Worm (Caenorhabditis elegans) whole organism, L4/young adult: ENCODE data around the gene idpc-5.

Experiments
- W03F9.2 ChIP-seq: fragments of 150-350 bp; optimal IDR thresholded peaks from 2 replicates; lab custom pipeline; 2014; ENCODE audit warnings: missing biosample characterization, missing genetic modification characterization
- dao-5 ChIP-seq: sonication (generic microtip); optimal IDR thresholded peaks from 2 replicates; lab custom pipeline; 2016; ENCODE audit warnings: missing genotype, missing genetic modification characterization, moderate library complexity, missing compliant biosample characterization
- him-1 ChIP-seq: sonication (generic microtip); optimal IDR thresholded peaks from 2 replicates; lab custom pipeline; 2016; ENCODE audit warnings: missing genotype, missing genetic modification reagents, missing genetic modification characterization, missing compliant biosample characterization

Gene idpc-5

ce11 chrV:9622834-9623233 lies at the start of gene idpc-5:
TSS of gene idpc-5 (minus strand) at chrV:9622934.
- no peak for TF ChIP-seq dao-5 (tag; lab: Kevin White, UChicago)
- TF ChIP-seq W03F9.2 (tag; lab: Kevin White, UChicago) = no peak
- no peak for TF ChIP-seq him-1 (tag; lab: Kevin White, UChicago)

DNA sequence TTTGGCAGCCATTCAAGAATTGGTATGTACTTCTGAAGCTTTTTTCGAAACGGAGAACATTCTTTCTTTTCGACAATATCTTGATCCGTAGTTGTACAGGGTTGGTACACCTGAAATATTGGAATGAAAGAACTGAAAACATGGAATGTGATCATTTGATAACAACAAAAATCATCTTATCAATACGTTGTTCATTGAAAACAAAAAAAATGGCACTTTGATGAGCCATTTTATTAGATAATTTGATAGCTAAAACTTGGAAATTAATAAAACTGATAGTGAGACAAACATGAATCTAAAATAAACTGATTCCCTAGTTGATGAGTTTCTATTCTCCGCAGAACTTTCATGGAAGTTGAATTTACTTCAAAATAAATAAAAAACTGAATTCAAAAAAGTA lies 49.8 kb upstream of the idpc-5 start:
- TF ChIP-seq W03F9.2 (tag; lab: Kevin White, UChicago) = no peak
- no peak for TF ChIP-seq him-1 (tag; lab: Kevin White, UChicago)
- no peak for TF ChIP-seq dao-5 (tag; lab: Kevin White, UChicago)

DNA sequence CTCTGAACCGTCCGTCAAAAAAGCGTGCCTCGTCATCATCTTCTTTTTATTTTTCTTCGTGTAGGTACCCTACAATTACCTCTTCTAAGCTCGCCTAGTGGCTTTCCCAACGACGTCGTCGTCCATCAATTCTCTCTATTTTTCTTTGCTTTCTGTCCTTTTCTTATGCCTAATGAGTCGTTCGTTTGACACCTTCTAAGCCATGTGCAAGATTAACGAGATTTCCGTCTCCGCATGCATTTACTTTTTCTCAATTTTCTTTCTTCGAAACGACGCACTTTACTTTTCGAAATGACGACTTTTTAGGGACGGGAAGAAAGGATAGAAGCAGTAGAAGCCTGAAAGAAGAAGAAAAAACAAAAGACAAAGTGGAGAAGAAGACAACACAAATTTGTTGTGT lies 43.7 kb upstream of the idpc-5 start, which contains the start of gene ZK287.1:
Gene ZK287.1, plus strand, starts transcription at position 301 of the 400 bp plus-strand sequence.
- TF ChIP-seq dao-5 (tag; lab: Kevin White, UChicago) (no peak), him-1 (tag; lab: Kevin White, UChicago) (no peak), W03F9.2 (tag; lab: Kevin White, UChicago) (no peak)

DNA sequence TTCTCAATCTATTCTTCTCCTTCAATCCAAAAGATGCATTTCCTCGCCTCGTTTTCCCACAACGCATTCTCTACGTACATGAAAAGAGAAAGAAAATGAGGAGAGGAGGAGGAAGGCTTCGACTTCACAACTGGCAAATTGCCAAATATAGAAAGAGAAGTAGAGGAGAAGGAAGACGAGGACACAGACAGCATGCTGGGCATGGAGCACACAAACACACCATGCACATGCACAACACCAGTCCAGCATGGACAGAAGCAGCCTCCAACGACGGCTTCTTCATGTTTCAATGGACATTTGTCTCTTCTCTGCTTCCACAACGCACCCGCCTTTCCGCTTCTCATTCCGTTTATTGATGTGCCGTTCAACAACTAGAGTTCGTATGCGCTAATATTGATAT lies 41.9 kb upstream of the idpc-5 start:
- no peak for TF ChIP-seq W03F9.2 (tag; lab: Kevin White, UChicago)
- TF ChIP-seq him-1 (tag; lab: Kevin White, UChicago) = peak; percentile 58

ce11 chrV:9663948-9664347 lies 41.2 kb upstream of the idpc-5 start:
- no peak for TF ChIP-seq him-1 (tag; lab: Kevin White, UChicago)
- TF ChIP-seq W03F9.2 (tag; lab: Kevin White, UChicago) = no peak
- no peak for TF ChIP-seq dao-5 (tag; lab: Kevin White, UChicago)

DNA sequence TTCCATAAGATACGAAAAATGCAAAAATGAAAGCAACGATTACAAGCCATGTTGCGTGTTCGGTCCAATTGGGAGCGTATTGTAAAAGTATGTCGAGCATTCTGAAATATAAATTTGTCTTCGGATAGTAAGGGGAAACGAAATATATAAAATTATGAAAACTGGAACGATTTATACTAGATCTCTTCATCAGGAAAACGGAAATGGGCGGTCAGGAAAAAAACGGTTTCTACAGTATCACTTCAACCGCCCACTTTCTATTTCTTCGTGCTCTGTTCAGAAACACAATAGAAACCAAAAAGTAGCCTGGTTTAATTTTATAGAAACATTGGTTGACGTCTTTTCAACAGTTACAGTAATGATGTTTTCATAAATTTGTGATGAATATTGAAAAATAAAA lies 38.8 kb upstream of the idpc-5 start, which contains the start of gene pitr-4:
Gene pitr-4, minus strand, starts transcription at position 101 of the 400 bp plus-strand sequence.
- TF ChIP-seq W03F9.2 (tag; lab: Kevin White, UChicago) = no peak
- no peak for TF ChIP-seq him-1 (tag; lab: Kevin White, UChicago)
- no peak for TF ChIP-seq dao-5 (tag; lab: Kevin White, UChicago)

ce11 chrV:9654154-9654805 lies 31.5 kb upstream of the idpc-5 start, which contains the start of gene cyp-29A4:
TSS of gene cyp-29A4 (plus strand) at chrV:9654755.
- no peak for TF ChIP-seq W03F9.2 (tag; lab: Kevin White, UChicago)
- TF ChIP-seq him-1 (tag; lab: Kevin White, UChicago) = no peak
- no peak for TF ChIP-seq dao-5 (tag; lab: Kevin White, UChicago)

DNA sequence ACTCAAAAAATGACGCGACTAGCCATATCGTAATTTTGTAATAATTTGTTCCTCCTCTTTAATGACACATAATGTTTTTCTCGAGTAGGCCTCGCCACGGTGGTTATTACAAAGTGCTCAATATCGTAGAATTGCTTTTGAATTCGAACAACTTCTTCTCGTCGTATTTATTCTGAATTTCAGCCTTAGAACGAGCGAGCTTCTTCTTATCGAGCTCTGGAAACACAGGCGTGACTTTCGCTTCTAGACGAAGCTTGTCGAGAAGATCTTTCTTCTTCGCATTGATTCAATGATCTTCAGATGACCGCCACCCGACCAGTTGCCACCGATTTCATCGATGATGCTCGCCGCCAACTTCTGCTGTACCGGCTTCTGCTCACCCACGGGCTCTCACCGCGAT lies 28.6 kb upstream of the idpc-5 start, which contains the start of gene T06E4.21:
Gene T06E4.21, plus strand, starts transcription at position 301 of the 400 bp plus-strand sequence.
- TF ChIP-seq dao-5 (tag; lab: Kevin White, UChicago) (no peak), him-1 (tag; lab: Kevin White, UChicago) (no peak), W03F9.2 (tag; lab: Kevin White, UChicago) (no peak)

DNA sequence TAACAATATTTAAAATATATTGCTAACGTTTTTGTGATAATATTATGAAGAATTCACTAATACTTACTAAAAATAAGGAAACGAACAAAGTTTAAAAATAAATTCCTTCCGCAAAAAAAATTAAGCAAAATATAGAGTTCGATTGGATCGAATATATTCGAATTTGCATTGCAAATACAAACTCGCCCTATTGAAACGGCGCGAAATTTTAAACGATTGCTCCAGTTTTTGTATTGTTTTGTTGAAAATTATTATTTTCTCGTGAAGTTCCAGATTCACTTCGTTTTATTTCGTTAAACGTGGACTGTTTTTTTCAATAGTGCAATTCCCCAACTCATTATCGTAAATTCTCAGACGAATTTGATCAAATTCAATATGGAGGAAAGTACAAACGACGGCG lies 22.8 kb upstream of the idpc-5 start, which contains the start of the genes atl-1 and hcp-2:
Gene atl-1, minus strand, starts transcription at position 89 of the 400 bp plus-strand sequence.
Gene hcp-2, plus strand, starts transcription at position 353 of the 400 bp plus-strand sequence.
- TF ChIP-seq dao-5 (tag; lab: Kevin White, UChicago) (no peak), W03F9.2 (tag; lab: Kevin White, UChicago) (no peak), him-1 (tag; lab: Kevin White, UChicago) (no peak)

- TF ChIP-seq W03F9.2 (tag; lab: Kevin White, UChicago) = no peak
These were observed 10.6 kb upstream of the idpc-5 start, which contains the start of gene col-147 for ce11 chrV:9633313-9633712. TSS of gene col-147 (minus strand) at chrV:9633338.

DNA sequence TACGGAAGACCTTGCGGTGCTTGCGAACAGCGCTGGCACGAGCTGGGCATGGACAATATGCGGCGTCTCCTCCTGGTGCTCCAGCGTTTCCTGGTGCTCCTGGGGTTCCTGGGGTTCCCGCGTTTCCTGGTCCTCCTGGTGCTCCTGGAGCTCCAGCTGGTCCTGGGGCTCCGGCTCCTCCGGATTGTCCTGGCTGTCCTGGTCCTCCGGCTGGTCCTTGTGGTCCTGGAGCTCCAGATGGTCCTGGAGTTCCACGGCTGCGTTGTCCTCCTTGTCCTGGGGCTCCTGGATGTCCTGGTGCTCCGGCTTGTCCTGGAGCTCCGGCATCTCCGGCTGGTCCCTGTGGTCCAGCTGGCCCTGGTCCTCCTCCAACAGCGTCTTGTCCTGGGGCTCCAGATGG lies 9.6 kb upstream of the idpc-5 start:
- TF ChIP-seq W03F9.2 (tag; lab: Kevin White, UChicago) (no peak), him-1 (tag; lab: Kevin White, UChicago) (no peak), dao-5 (tag; lab: Kevin White, UChicago) (no peak)

ce11 chrV:9630944-9631343 lies 8.2 kb upstream of the idpc-5 start, which contains the start of gene T06E4.5:
TSS of gene T06E4.5 (plus strand) at chrV:9631244.
- TF ChIP-seq dao-5 (tag; lab: Kevin White, UChicago) = no peak
- no peak for TF ChIP-seq him-1 (tag; lab: Kevin White, UChicago)
- no peak for TF ChIP-seq W03F9.2 (tag; lab: Kevin White, UChicago)

DNA sequence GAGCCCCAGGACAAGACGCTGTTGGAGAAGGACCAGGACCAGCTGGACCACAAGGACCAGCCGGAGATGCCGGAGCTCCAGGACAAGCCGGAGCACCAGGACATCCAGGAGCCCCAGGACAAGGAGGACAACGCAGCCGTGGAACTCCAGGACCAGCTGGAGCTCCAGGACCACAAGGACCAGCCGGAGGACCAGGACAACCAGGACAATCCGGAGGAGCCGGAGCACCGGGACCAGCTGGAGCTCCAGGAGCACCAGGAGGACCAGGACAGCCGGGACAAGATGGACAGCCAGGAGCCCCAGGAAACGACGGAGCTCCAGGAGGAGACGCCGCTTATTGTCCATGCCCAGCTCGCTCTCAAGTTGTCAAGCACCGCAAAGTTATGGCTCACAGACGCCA lies 7.8 kb upstream of the idpc-5 start:
- TF ChIP-seq dao-5 (tag; lab: Kevin White, UChicago) = no peak
- TF ChIP-seq him-1 (tag; lab: Kevin White, UChicago) = no peak
- TF ChIP-seq W03F9.2 (tag; lab: Kevin White, UChicago) = no peak

- no peak for TF ChIP-seq W03F9.2 (tag; lab: Kevin White, UChicago)
- TF ChIP-seq him-1 (tag; lab: Kevin White, UChicago) = no peak
- no peak for TF ChIP-seq dao-5 (tag; lab: Kevin White, UChicago)
These were observed 6.9 kb upstream of the idpc-5 start, which contains the start of gene col-146 for ce11 chrV:9629643-9630042. TSS of gene col-146 (plus strand) at chrV:9629943.
